Worm (Caenorhabditis elegans): ENCODE data around the gene cyp-37A1.

DNA sequence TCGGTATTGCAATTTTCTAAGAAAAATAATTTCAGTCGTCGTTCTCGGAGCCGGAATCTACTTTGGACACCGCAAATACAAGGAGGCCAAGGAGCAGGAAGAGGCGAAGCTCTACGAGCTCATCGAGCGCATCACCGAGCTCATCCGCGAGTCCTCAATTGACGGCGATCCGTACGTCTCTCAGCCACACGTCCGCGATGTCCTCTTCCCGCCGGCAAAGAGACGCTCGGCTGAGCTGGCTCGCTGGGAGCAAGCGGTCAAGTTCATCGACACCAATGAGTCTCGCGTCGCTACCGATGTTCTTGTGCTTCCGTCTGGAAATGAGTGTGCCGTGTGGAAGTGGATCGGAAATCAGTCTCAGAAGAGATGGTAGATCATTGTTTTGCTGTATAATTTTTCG lies 48.7 kb upstream of the cyp-37A1 start:
- TF ChIP-seq elt-3 (tag; optimal IDR thresholded peaks at IDR 0.05): no peak
- TF ChIP-seq aly-2 (tag; optimal IDR thresholded peaks at IDR 0.05): no peak
- TF ChIP-seq pqm-1 (tag; optimal IDR thresholded peaks at IDR 0.05): no peak
- TF ChIP-seq F16B12.6 (tag; optimal IDR thresholded peaks at IDR 0.05): no peak
- TF ChIP-seq lsy-2 (tag; optimal IDR thresholded peaks at IDR 0.05): no peak
- no peak for TF ChIP-seq ztf-4 (tag; optimal IDR thresholded peaks at IDR 0.05)
- TF ChIP-seq rnt-1 (tag; optimal IDR thresholded peaks at IDR 0.05): no peak

All from whole organism, L1 larva.